Fruit fly (Drosophila melanogaster): Measurements from ENCODE around the gene CG5391.

CG5391 gene

dm6 chr3R:22367126-22368076 lies 33.5 kb upstream of the CG5391 start, which contains the start of the genes Polr3F and PyK (continued):
- TF ChIP-seq caup (GFP tag; optimal IDR thresholded peaks at IDR 0.05; ENCODE audit: severe bottlenecking): peak; percentile 38
- no peak for TF ChIP-seq CG11247 (GFP tag; IDR thresholded peaks at IDR 0.05)
- 0 out of 3 replicates have a peak, but pooled peaks have one; percentile 1 for TF ChIP-seq CG34422 (GFP tag; IDR thresholded peaks at IDR 0.05)
- peak; percentile 46 for TF ChIP-seq CG2678 (tag; optimal IDR thresholded peaks at IDR 0.05)
- TF ChIP-seq twi (tag; optimal IDR thresholded peaks at IDR 0.05): peak; percentile 9
- no peak for TF ChIP-seq HmgD (GFP tag; optimal IDR thresholded peaks at IDR 0.05)
- TF ChIP-seq Nf-YB (GFP tag; optimal IDR thresholded peaks at IDR 0.05): peak; percentile 14
- peak; percentile 34 for TF ChIP-seq CG8924 (tag; optimal IDR thresholded peaks at IDR 0.05)
- TF ChIP-seq grau (tag; optimal IDR thresholded peaks at IDR 0.05): peak; percentile 51
- no peak for TF ChIP-seq tgo (GFP tag; IDR thresholded peaks at IDR 0.05)
- TF ChIP-seq CG7839 (tag; optimal IDR thresholded peaks at IDR 0.05): peak; percentile 28
- peak in 1 of 2 experiments; percentile 46 for TF ChIP-seq bsh (GFP tag; optimal IDR thresholded peaks at IDR 0.05)
- TF ChIP-seq tin (GFP tag; optimal IDR thresholded peaks at IDR 0.05): peak; percentile 24
- peak; percentile 71; the same call in 1 of the 2 replicates for TF ChIP-seq MBD-R2 (GFP tag; IDR thresholded peaks at IDR 0.05)
- peak; percentile 9 for TF ChIP-seq jumu (GFP tag; optimal IDR thresholded peaks at IDR 0.05)
- peak; percentile 50 for TF ChIP-seq BEAF-32 (GFP tag; optimal IDR thresholded peaks at IDR 0.05)
- TF ChIP-seq CG2202 (tag; optimal IDR thresholded peaks at IDR 0.05): peak; percentile 15
- TF ChIP-seq CG13296 (GFP tag; optimal IDR thresholded peaks at IDR 0.05): peak; percentile 4
- peak; percentile 7 for TF ChIP-seq CG9817 (tag; optimal IDR thresholded peaks at IDR 0.05)
- TF ChIP-seq CG3995 (GFP tag; optimal IDR thresholded peaks at IDR 0.05): peak; percentile 93
- peak; percentile 1 for TF ChIP-seq CG17568 (GFP tag; optimal IDR thresholded peaks at IDR 0.05)
- TF ChIP-seq sna (GFP tag; IDR thresholded peaks at IDR 0.05; ENCODE audit: partially characterized antibody): 0 out of 2 replicates have a peak, but pooled peaks have one; percentile 17
- TF ChIP-seq CG2875 (GFP tag; optimal IDR thresholded peaks at IDR 0.05): no peak
- TF ChIP-seq stwl (tag; optimal IDR thresholded peaks at IDR 0.05): peak; percentile 55
- TF ChIP-seq CG16863 (GFP tag; optimal IDR thresholded peaks at IDR 0.05): peak; percentile 3
- TF ChIP-seq CG4730 (GFP tag; IDR thresholded peaks at IDR 0.05): no peak
- TF ChIP-seq D19B (GFP tag; optimal IDR thresholded peaks at IDR 0.05): peak; percentile 6
- peak; percentile 40 for TF ChIP-seq CG9797 (GFP tag; optimal IDR thresholded peaks at IDR 0.05)
- TF ChIP-seq CG10959 (GFP tag; IDR thresholded peaks at IDR 0.05): no peak
- TF ChIP-seq Bteb2 (GFP tag; optimal IDR thresholded peaks at IDR 0.05): peak; percentile 6
- TF ChIP-seq Fer3 (tag; optimal IDR thresholded peaks at IDR 0.05): peak; percentile 40
- peak; percentile 29 for TF ChIP-seq CG30403 (GFP tag; optimal IDR thresholded peaks at IDR 0.05)
- peak; percentile 53 for TF ChIP-seq unpg (GFP tag; optimal IDR thresholded peaks at IDR 0.05)
- TF ChIP-seq CG7271 (tag; optimal IDR thresholded peaks at IDR 0.05): no peak
- TF ChIP-seq CTCF (GFP tag; optimal IDR thresholded peaks at IDR 0.05): no peak
- TF ChIP-seq CHES-1-like (GFP tag; optimal IDR thresholded peaks at IDR 0.05): peak; percentile 44
- TF ChIP-seq knrl (GFP tag; IDR thresholded peaks at IDR 0.05; ENCODE audit: partially characterized antibody): 0 out of 3 replicates have a peak, but pooled peaks have one; percentile 26
- TF ChIP-seq Nf-YA (GFP tag; IDR thresholded peaks at IDR 0.05): no peak
- TF ChIP-seq CG12659 (GFP tag; optimal IDR thresholded peaks at IDR 0.05): peak; percentile 53
- TF ChIP-seq unc-4 (GFP tag; IDR thresholded peaks at IDR 0.05; ENCODE audit: partially characterized antibody): 0 out of 2 replicates have a peak, but pooled peaks have one; percentile 15
- no peak for TF ChIP-seq nau (GFP tag; optimal IDR thresholded peaks at IDR 0.05)
- TF ChIP-seq CG12155 (GFP tag; optimal IDR thresholded peaks at IDR 0.05): peak; percentile 5
- peak; percentile 10 for TF ChIP-seq exex (tag; optimal IDR thresholded peaks at IDR 0.05)
- peak; percentile 79 for TF ChIP-seq gfzf (GFP tag; optimal IDR thresholded peaks at IDR 0.05)
- TF ChIP-seq HHEX (GFP tag; optimal IDR thresholded peaks at IDR 0.05): peak; percentile 14

All from whole organism, embryonic.